Worm (Caenorhabditis elegans) whole organism, L1 larva: ENCODE data around the gene C27H5.2.

Experiments used
- C34B4.2 ChIP-seq: sonication (generic microtip); optimal IDR thresholded peaks from 2 replicates; lab custom pipeline; 2017; ENCODE audit warnings: mild to moderate bottlenecking, missing genetic modification characterization, missing compliant biosample characterization
- F16B12.6 ChIP-seq: fragments of 150-350 bp; optimal IDR thresholded peaks from 2 replicates; lab custom pipeline; 2014; ENCODE audit warnings: missing biosample characterization, missing genetic modification characterization
- blmp-1 ChIP-seq: fragments of 150-350 bp; optimal IDR thresholded peaks from 2 replicates; lab custom pipeline; 2014; ENCODE audit warnings: missing biosample characterization, missing genetic modification characterization
- ceh-63 ChIP-seq: fragments of 200-800 bp; sonication (Bioruptor generic); optimal IDR thresholded peaks from 2 replicates; lab custom pipeline; 2018; ENCODE audit warnings: mild to moderate bottlenecking, missing genetic modification characterization, missing compliant biosample characterization
- ceh-8 ChIP-seq: fragments of 200-800 bp; sonication (Bioruptor generic); optimal IDR thresholded peaks from 2 replicates; lab custom pipeline; 2018; ENCODE audit warnings: mild to moderate bottlenecking, missing genetic modification characterization, moderate library complexity, missing compliant biosample characterization
- ceh-82 ChIP-seq, 3 experiments: fragments of 150-350 bp in 1 of 3; sonication (generic microtip) in 2 of 3; optimal IDR thresholded peaks; 2 replicates each; lab custom pipeline; 2014 to 2017; ENCODE audit warnings: missing biosample characterization in 3 of 3, missing genetic modification characterization in 3 of 3
- ceh-88 ChIP-seq: fragments of 200-800 bp; sonication (Bioruptor generic); IDR thresholded peaks from 2 replicates; pipeline ENCODE4 v1.3.6; 2022; ENCODE audit warnings: missing genetic modification characterization, missing compliant biosample characterization
- dpl-1 ChIP-seq, 3 experiments: fragments of 150-350 bp in 2 of 3; sonication (generic microtip) in 1 of 3; optimal IDR thresholded peaks; 2 replicates each; lab custom pipeline; 2014 to 2017; ENCODE audit warnings: missing biosample characterization in 3 of 3, missing genetic modification characterization in 3 of 3, missing genetic modification reagents in 3 of 3
- dsc-1 ChIP-seq: sonication (generic microtip); optimal IDR thresholded peaks from 2 replicates; lab custom pipeline; 2016; ENCODE audit warnings: mild to moderate bottlenecking, missing genetic modification characterization, missing compliant biosample characterization
- efl-1 ChIP-seq, 4 experiments: fragments of 150-350 bp; optimal IDR thresholded peaks in 3 of 4; peaks in 1 of 4; 1 replicate in 1 of 4; 2 replicates in 3 of 4; lab custom pipeline; 2014; ENCODE audit warnings: missing biosample characterization in 2 of 4, missing genetic modification characterization in 2 of 4, missing genetic modification reagents in 2 of 4
- egl-13 ChIP-seq: sonication (generic microtip); optimal IDR thresholded peaks from 2 replicates; lab custom pipeline; 2016; ENCODE audit warnings: missing genotype, missing genetic modification reagents, missing genetic modification characterization, missing compliant biosample characterization
- fos-1 ChIP-seq: fragments of 150-350 bp; optimal IDR thresholded peaks from 2 replicates; lab custom pipeline; 2014; ENCODE audit warnings: missing biosample characterization, missing genetic modification characterization
- jun-1 ChIP-seq: fragments of 150-350 bp; optimal IDR thresholded peaks from 2 replicates; lab custom pipeline; 2014; ENCODE audit warnings: missing biosample characterization, missing genetic modification reagents, missing genetic modification characterization
- lin-13 ChIP-seq: fragments of 150-350 bp; optimal IDR thresholded peaks from 2 replicates; lab custom pipeline; 2014; ENCODE audit warnings: missing biosample characterization, missing genetic modification reagents, missing genetic modification characterization
- lin-14 ChIP-seq: fragments of 200-800 bp; sonication (Bioruptor generic); optimal IDR thresholded peaks from 2 replicates; lab custom pipeline; 2018; ENCODE audit warnings: mild to moderate bottlenecking, missing genetic modification characterization, moderate library complexity, missing compliant biosample characterization
- lin-15B ChIP-seq: fragments of 150-350 bp; sonication (generic microtip); optimal IDR thresholded peaks from 3 replicates; lab custom pipeline; 2014; ENCODE audit warnings: missing biosample characterization, missing genetic modification characterization
- lin-39 ChIP-seq: fragments of 150-350 bp; optimal IDR thresholded peaks from 2 replicates; lab custom pipeline; 2014; ENCODE audit warnings: missing biosample characterization, missing genetic modification reagents, missing genetic modification characterization
- lsy-2 ChIP-seq, 2 experiments: fragments of 150-350 bp; optimal IDR thresholded peaks; 2 replicates each; lab custom pipeline; 2014; ENCODE audit warnings: missing biosample characterization in 2 of 2, missing genetic modification characterization in 2 of 2
- nhr-19 ChIP-seq: fragments of 200-800 bp; sonication (Bioruptor generic); conservative IDR thresholded peaks from 2 replicates; pipeline ENCODE4 v1.3.6; 2022; ENCODE audit warnings: missing genetic modification characterization, missing compliant biosample characterization
- nhr-237 ChIP-seq: fragments of 150-350 bp; optimal IDR thresholded peaks from 2 replicates; lab custom pipeline; 2014; ENCODE audit warnings: missing biosample characterization, missing genetic modification characterization
- nhr-47 ChIP-seq: sonication (generic microtip); optimal IDR thresholded peaks from 2 replicates; lab custom pipeline; 2016; ENCODE audit warnings: mild to moderate bottlenecking, missing genetic modification characterization, moderate library complexity, missing compliant biosample characterization
- nhr-71 ChIP-seq: sonication (generic microtip); optimal IDR thresholded peaks from 2 replicates; lab custom pipeline; 2016; ENCODE audit warnings: mild to moderate bottlenecking, missing genetic modification characterization, moderate library complexity, missing compliant biosample characterization
- nhr-76 ChIP-seq: sonication (generic microtip); optimal IDR thresholded peaks from 2 replicates; lab custom pipeline; 2017; ENCODE audit warnings: missing biosample characterization, missing genetic modification characterization
- nhr-77 ChIP-seq: fragments of 150-350 bp; optimal IDR thresholded peaks from 2 replicates; lab custom pipeline; 2014; ENCODE audit warnings: missing biosample characterization, missing genetic modification characterization
- nhr-84 ChIP-seq: sonication (generic microtip); optimal IDR thresholded peaks from 2 replicates; lab custom pipeline; 2017; ENCODE audit warnings: missing biosample characterization, missing genetic modification characterization
- nhr-85 ChIP-seq: sonication (generic microtip); peaks from one replicate; lab custom pipeline; 2016; ENCODE audit warnings: missing genetic modification characterization, inconsistent platforms, missing compliant biosample characterization
- pqm-1 ChIP-seq: sonication (generic microtip); optimal IDR thresholded peaks from 3 replicates; lab custom pipeline; 2017; ENCODE audit warnings: missing biosample characterization, missing genetic modification characterization
- sup-37 ChIP-seq: fragments of 200-800 bp; sonication (Bioruptor generic); optimal IDR thresholded peaks from 2 replicates; lab custom pipeline; 2018; ENCODE audit warnings: mild to moderate bottlenecking, missing genetic modification characterization, missing compliant biosample characterization
- swsn-7 ChIP-seq: sonication (generic microtip); optimal IDR thresholded peaks from 2 replicates; lab custom pipeline; 2016; ENCODE audit warnings: missing genetic modification characterization, missing compliant biosample characterization
- tbx-2 ChIP-seq: sonication (generic microtip); optimal IDR thresholded peaks from 2 replicates; lab custom pipeline; 2016; ENCODE audit warnings: missing genetic modification characterization, missing compliant biosample characterization
- unc-130 ChIP-seq: fragments of 150-350 bp; optimal IDR thresholded peaks from 2 replicates; lab custom pipeline; 2017; ENCODE audit warnings: missing biosample characterization, missing genetic modification characterization, inconsistent platforms
- unc-86 ChIP-seq: sonication (generic microtip); optimal IDR thresholded peaks from 2 replicates; lab custom pipeline; 2016; ENCODE audit warnings: missing genetic modification characterization, missing compliant biosample characterization
- vab-15 ChIP-seq: sonication (generic microtip); optimal IDR thresholded peaks from 2 replicates; lab custom pipeline; 2017; ENCODE audit warnings: missing genotype, mild to moderate bottlenecking, missing genetic modification characterization, missing compliant biosample characterization
- ztf-4 ChIP-seq: fragments of 150-350 bp; optimal IDR thresholded peaks from 2 replicates; lab custom pipeline; 2014; ENCODE audit warnings: missing biosample characterization, missing genetic modification characterization

Gene C27H5.2

DNA sequence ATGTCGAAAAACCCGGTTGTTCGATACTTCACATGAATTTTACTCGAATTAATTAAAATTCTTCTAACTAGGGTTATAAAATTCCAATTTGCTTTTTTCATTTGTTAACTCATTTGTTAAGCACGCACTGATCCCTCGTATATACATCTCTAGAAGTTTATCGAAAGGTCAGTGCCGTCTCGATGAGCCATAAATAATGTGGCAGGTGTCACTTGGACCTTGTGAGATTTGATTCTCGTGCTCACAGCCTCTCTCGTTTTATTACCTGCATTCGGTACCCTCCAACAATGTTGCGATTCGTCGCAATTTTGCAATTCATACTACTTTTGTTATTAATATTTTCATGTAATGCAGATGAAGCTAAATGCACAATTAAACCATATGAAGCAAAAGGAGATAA, 39.0 kb upstream of the C27H5.2 start, which contains the start of gene spon-1:
Gene spon-1 (plus strand): TSS at position 208 of the 400 bp plus-strand sequence.
- TF ChIP-seq sup-37 (GFP tag; lab: Kevin White, UChicago) (no peak), ceh-8 (GFP tag; lab: Kevin White, UChicago) (no peak), blmp-1 (tag; lab: Kevin White, UChicago) (no peak), F16B12.6 (tag; lab: Kevin White, UChicago) (no peak), nhr-237 (tag; lab: Kevin White, UChicago) (no peak), pqm-1 (no peak), ceh-82 (tag; optimal IDR thresholded peaks at IDR 0.05; lab: Kevin White, UChicago) (no peak), ceh-88 (GFP tag; lab: Robert Waterston, UW) (no peak), nhr-77 (no peak), nhr-19 (GFP tag; lab: Robert Waterston, UW) (no peak), vab-15 (tag; lab: Kevin White, UChicago) (no peak)

DNA sequence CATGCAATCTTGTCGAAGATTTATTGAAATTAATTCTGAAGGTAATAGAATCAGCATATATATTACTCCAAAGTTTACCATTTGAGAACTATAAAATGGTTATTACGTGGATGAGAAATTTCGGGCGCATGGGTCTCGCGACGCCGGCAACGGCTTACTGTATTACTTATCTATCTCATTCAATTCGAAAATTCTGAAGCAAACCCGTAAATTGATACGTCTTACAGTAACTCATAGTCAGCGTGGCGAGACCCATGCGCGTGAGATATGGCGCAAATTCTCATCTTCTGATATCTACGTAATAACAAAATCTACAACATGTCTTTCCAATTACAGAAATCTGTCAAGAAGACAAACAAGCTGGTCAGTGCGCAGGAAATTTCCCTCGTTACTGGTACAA, 35.9 kb upstream of the C27H5.2 start:
- TF ChIP-seq nhr-47 (tag; lab: Kevin White, UChicago) (no peak), nhr-84 (tag; lab: Kevin White, UChicago) (no peak), efl-1 (optimal IDR thresholded peaks at IDR 0.05; lab: Kevin White, UChicago) (no peak), efl-1 (GFP tag; optimal IDR thresholded peaks at IDR 0.05 in 1 of 2; lab: Kevin White, UChicago) (no peak), lin-14 (no peak)

DNA sequence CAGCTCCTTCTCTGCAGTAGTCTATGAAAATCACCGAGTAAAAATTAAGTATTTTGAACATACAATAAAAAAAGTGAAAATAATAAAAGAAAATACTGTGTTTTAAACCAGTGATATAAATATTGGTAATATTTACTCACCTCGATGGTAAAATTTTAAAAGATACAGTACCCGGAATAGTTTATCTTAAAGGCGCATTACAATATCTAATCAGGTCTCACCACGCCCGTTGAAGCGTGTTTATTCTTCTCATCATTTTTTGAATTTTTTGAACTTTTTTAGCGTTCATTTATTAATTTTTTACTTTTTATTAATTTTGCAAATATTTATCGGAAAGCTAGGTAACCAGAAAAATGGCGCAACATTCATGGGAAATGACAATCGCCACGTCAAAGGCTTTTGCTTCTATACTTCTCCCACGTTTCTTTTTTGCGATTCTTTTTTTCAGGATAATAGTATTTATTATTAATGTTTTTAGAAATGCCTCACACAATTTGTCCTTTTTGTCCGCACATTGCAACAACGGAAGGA, 33.6 kb upstream of the C27H5.2 start, which contains the start of gene F10E7.2:
Gene F10E7.2 (plus strand): TSS at position 481 of the 531 bp plus-strand sequence.
- TF ChIP-seq nhr-19 (GFP tag; lab: Robert Waterston, UW) (no peak), ceh-63 (GFP tag; lab: Kevin White, UChicago) (no peak), nhr-84 (tag; lab: Kevin White, UChicago) (no peak), lin-14 (no peak), jun-1 (tag; lab: Kevin White, UChicago) (no peak), nhr-76 (no peak), fos-1 (tag; lab: Kevin White, UChicago) (no peak)

ce11 chrII:7122661-7123418, 32.5 kb upstream of the C27H5.2 start, which contains the start of gene F10E7.11:
Gene F10E7.11 (minus strand): TSS chrII:7122892.
- TF ChIP-seq unc-130 (no peak), nhr-47 (tag; lab: Kevin White, UChicago) (peak; percentile 55), lin-39 (tag; lab: Kevin White, UChicago) (no peak), egl-13 (peak; percentile 38), ztf-4 (no peak), ceh-82 (tag; optimal IDR thresholded peaks at IDR 0.05; lab: Kevin White, UChicago) (peak in 1 of 3 experiments; percentile 11), lsy-2 (tag; optimal IDR thresholded peaks at IDR 0.05; lab: Kevin White, UChicago) (peak; percentile 14 to 41), F16B12.6 (tag; lab: Kevin White, UChicago) (no peak), swsn-7 (tag; lab: Kevin White, UChicago) (peak; percentile 16), dsc-1 (tag; lab: Kevin White, UChicago) (peak; percentile 38), unc-86 (peak; percentile 37), efl-1 (optimal IDR thresholded peaks at IDR 0.05; lab: Kevin White, UChicago) (peak in 1 of 2 experiments; percentile 6), efl-1 (GFP tag; optimal IDR thresholded peaks at IDR 0.05 in 1 of 2; lab: Kevin White, UChicago) (peak in 1 of 2 experiments; percentile 82), lin-13 (GFP tag; lab: Kevin White, UChicago) (no peak), pqm-1 (no peak), tbx-2 (tag; lab: Kevin White, UChicago) (no peak), C34B4.2 (tag; lab: Kevin White, UChicago) (no peak), nhr-71 (tag; lab: Kevin White, UChicago) (peak; percentile 19), nhr-85 (tag; lab: Kevin White, UChicago) (peak; percentile 40), dpl-1 (GFP tag; optimal IDR thresholded peaks at IDR 0.05; lab: Kevin White, UChicago) (peak in 1 of 3 experiments; percentile 15), lin-15B (tag; lab: Kevin White, UChicago) (peak; percentile 11), nhr-19 (GFP tag; lab: Robert Waterston, UW) (peak; percentile 24; the same call in 1 of the 2 replicates)
